Worm (Caenorhabditis elegans): ENCODE measurements around the gene F40G9.17.
A peak's percentile ranks its signal among the peaks of the same experiment; 100 is the strongest.

Gene F40G9.17

ce11 chrIII:208793-209694 lies 14.8 kb downstream of the F40G9.17 start:
- no peak for TF ChIP-seq nhr-25 (tag; optimal IDR thresholded peaks at IDR 0.05)
- TF ChIP-seq ceh-28 (tag; optimal IDR thresholded peaks at IDR 0.05): no peak
- no peak for TF ChIP-seq nhr-11 (tag; optimal IDR thresholded peaks at IDR 0.05)
- no peak for TF ChIP-seq nhr-237 (tag; optimal IDR thresholded peaks at IDR 0.05)
- no peak for TF ChIP-seq tbx-2 (tag; optimal IDR thresholded peaks at IDR 0.05)
- TF ChIP-seq nhr-28 (tag; optimal IDR thresholded peaks at IDR 0.05): no peak
- no peak for TF ChIP-seq ceh-9 (tag; optimal IDR thresholded peaks at IDR 0.05)

DNA sequence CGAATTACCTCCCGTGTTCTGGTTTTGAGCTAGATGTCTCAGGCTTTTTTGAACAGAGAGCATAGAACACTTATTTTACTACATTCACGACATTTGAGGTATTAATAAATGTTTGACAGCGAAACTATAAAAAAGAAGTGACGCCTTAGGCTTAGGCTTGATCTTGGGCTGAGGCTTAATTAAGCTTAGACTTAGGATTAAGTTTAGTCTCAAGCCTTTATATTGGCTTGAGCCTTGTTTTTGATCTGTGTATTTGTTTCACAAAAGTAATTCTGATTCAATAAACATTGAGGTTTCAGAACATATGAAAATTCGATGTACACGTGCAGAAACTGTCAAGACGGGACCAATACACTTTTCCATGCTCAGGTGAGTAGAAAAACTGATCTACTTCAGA lies 15.4 kb downstream of the F40G9.17 start, which contains the start of gene klp-20:
Gene klp-20, plus strand, starts transcription at position 298 of the 397 bp plus-strand sequence.
- TF ChIP-seq unc-39 (tag; optimal IDR thresholded peaks at IDR 0.05) (no peak), nhr-77 (tag; optimal IDR thresholded peaks at IDR 0.05) (no peak), ztf-11 (tag; optimal IDR thresholded peaks at IDR 0.05) (no peak), hmg-11 (tag; optimal IDR thresholded peaks at IDR 0.05) (no peak), fos-1 (tag; optimal IDR thresholded peaks at IDR 0.05) (no peak), nhr-67 (tag; optimal IDR thresholded peaks at IDR 0.05) (no peak), tbx-2 (tag; optimal IDR thresholded peaks at IDR 0.05) (no peak), nhr-76 (tag; optimal IDR thresholded peaks at IDR 0.05) (no peak), R02D3.7 (tag; optimal IDR thresholded peaks at IDR 0.05) (no peak), fkh-2 (tag; optimal IDR thresholded peaks at IDR 0.05) (no peak), ceh-82 (tag; optimal IDR thresholded peaks at IDR 0.05) (no peak), fkh-10 (GFP tag; optimal IDR thresholded peaks at IDR 0.05) (no peak), aly-2 (tag; optimal IDR thresholded peaks at IDR 0.05) (no peak), nfya-1 (tag; optimal IDR thresholded peaks at IDR 0.05; ENCODE audit: insufficient read depth) (no peak)

DNA sequence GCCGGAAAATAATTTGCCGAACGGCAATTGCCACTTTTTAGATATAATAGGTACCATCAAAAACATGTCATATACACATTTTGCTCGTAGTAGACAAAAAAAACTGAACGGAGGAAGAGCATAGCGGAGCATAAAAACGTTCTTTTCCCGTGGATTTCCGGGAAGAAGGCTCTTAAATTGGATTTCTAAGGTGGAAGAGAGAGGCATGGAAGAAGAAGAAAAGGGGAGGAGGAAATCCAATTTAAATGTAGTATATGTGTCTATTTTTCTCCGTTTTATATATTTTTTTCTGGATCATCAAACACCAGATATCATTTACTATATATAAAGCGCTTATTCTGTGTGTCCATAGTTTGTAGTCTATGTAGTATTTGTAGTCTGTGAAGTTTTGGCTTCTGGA lies 17.1 kb downstream of the F40G9.17 start:
- no peak for TF ChIP-seq nhr-67 (tag; optimal IDR thresholded peaks at IDR 0.05)
- no peak for TF ChIP-seq egl-5 (tag; optimal IDR thresholded peaks at IDR 0.05)
- no peak for TF ChIP-seq ceh-28 (tag; optimal IDR thresholded peaks at IDR 0.05)
- TF ChIP-seq pqm-1 (tag; optimal IDR thresholded peaks at IDR 0.05): no peak
- TF ChIP-seq ztf-4 (tag; optimal IDR thresholded peaks at IDR 0.05): no peak
- no peak for TF ChIP-seq lin-15B (tag; optimal IDR thresholded peaks at IDR 0.05)

- TF ChIP-seq nfya-1 (tag; optimal IDR thresholded peaks at IDR 0.05; ENCODE audit: insufficient read depth) (peak; percentile 2), hmg-11 (tag; optimal IDR thresholded peaks at IDR 0.05) (peak; percentile 57), nhr-12 (tag; optimal IDR thresholded peaks at IDR 0.05) (no peak)
Observed at ce11 chrIII:220368-220767, 26.1 kb downstream of the F40G9.17 start.

ce11 chrIII:222508-222907 lies 28.2 kb downstream of the F40G9.17 start:
- TF ChIP-seq ama-1 (optimal IDR thresholded peaks at IDR 0.05): no peak

- TF ChIP-seq egl-5 (tag; optimal IDR thresholded peaks at IDR 0.05): no peak
- no peak for TF ChIP-seq egl-27 (tag; optimal IDR thresholded peaks at IDR 0.05)
- no peak for TF ChIP-seq nhr-237 (tag; optimal IDR thresholded peaks at IDR 0.05)
- TF ChIP-seq nhr-23 (tag; optimal IDR thresholded peaks at IDR 0.05): no peak
- no peak for TF ChIP-seq eor-1 (tag; optimal IDR thresholded peaks at IDR 0.05)
- TF ChIP-seq hmg-11 (tag; optimal IDR thresholded peaks at IDR 0.05): no peak
- TF ChIP-seq unc-62 (GFP tag; optimal IDR thresholded peaks at IDR 0.05): no peak
Observed at ce11 chrIII:227033-227432, 32.8 kb downstream of the F40G9.17 start.

- TF ChIP-seq hmg-11 (tag; optimal IDR thresholded peaks at IDR 0.05): no peak
- TF ChIP-seq daf-12 (tag; optimal IDR thresholded peaks at IDR 0.05): no peak
- no peak for TF ChIP-seq nhr-25 (tag; optimal IDR thresholded peaks at IDR 0.05)
- no peak for TF ChIP-seq nhr-67 (tag; optimal IDR thresholded peaks at IDR 0.05)
- no peak for TF ChIP-seq fos-1 (tag; optimal IDR thresholded peaks at IDR 0.05)
- no peak for TF ChIP-seq nfya-1 (tag; optimal IDR thresholded peaks at IDR 0.05; ENCODE audit: insufficient read depth)
- TF ChIP-seq lin-15B (tag; optimal IDR thresholded peaks at IDR 0.05): no peak
- TF ChIP-seq ZK546.5 (tag; optimal IDR thresholded peaks at IDR 0.05): no peak
- no peak for TF ChIP-seq fkh-10 (GFP tag; optimal IDR thresholded peaks at IDR 0.05)
- no peak for TF ChIP-seq nhr-76 (tag; optimal IDR thresholded peaks at IDR 0.05)
- TF ChIP-seq elt-1 (tag; optimal IDR thresholded peaks at IDR 0.05): no peak
- TF ChIP-seq ztf-4 (tag; optimal IDR thresholded peaks at IDR 0.05): no peak
- no peak for TF ChIP-seq lin-39 (tag; optimal IDR thresholded peaks at IDR 0.05)
- TF ChIP-seq zag-1 (tag; optimal IDR thresholded peaks at IDR 0.05): no peak
- TF ChIP-seq fkh-2 (tag; optimal IDR thresholded peaks at IDR 0.05): no peak
- no peak for TF ChIP-seq egl-27 (tag; optimal IDR thresholded peaks at IDR 0.05)
- no peak for TF ChIP-seq mdl-1 (tag; optimal IDR thresholded peaks at IDR 0.05)
Observed at ce11 chrIII:230129-230528, 35.9 kb downstream of the F40G9.17 start, which contains the start of gene hpo-38. TSS of gene hpo-38 (plus strand) at chrIII:230429.

All from whole organism, L3 larva.